Worm (Caenorhabditis elegans): ENCODE results near the gene H03A11.2.
A peak's percentile ranks its signal among the peaks of the same experiment; 100 is the strongest.

H03A11.2 gene

DNA sequence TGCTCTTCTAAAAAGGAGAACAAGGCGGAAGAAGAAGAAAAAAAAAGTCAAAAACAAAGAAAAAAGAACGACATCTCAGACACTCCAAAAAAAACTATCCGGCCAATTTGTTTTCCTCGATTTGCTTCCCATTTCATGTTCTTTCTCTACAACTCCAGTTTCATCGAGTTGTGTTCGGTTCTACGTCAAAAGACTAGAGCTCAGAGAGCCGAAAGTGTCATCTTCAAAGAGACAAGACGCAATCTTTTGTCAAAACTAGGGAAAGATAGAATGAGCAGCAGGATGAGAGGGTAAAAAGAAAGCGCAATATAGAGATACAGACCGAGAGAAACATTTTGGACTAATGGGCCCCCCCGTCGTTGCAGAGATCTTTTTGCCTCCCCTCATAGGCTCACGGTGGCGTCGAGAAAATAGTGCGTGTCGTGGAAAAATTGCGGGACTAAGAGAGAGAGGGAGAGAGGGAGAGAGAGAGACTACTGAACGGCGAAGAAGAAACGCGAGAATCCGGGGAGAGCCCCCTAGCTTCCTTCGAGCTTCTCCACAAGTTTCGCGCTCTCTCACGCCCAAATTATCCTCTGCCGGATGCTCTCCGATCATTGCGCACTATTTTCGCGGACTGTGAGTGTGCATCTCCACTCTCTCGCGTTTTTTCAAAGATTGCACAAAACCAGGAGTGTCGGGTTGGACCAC is 41.3 kb downstream of the H03A11.2 start (continued):
- TF ChIP-seq vab-7 (GFP tag; IDR thresholded peaks at IDR 0.05) (0 out of 2 replicates have a peak, but pooled peaks have one; percentile 12), ZK546.5 (tag; optimal IDR thresholded peaks at IDR 0.05) (no peak), lsy-2 (tag; optimal IDR thresholded peaks at IDR 0.05) (peak; percentile 17 to 30), aha-1 (tag) (peak; percentile 97), madf-9 (GFP tag; conservative IDR thresholded peaks at IDR 0.05) (no peak), gei-8 (GFP tag; optimal IDR thresholded peaks at IDR 0.05) (peak; percentile 47), spr-3 (GFP tag; optimal IDR thresholded peaks at IDR 0.05) (no peak), madf-5 (GFP tag; IDR thresholded peaks at IDR 0.05) (no peak), nhr-42 (GFP tag; IDR thresholded peaks at IDR 0.05) (no peak), duxl-1 (tag; optimal IDR thresholded peaks at IDR 0.05; ENCODE audit: poor library complexity) (no peak), zfp-3 (GFP tag; conservative IDR thresholded peaks at IDR 0.05) (no peak), lin-1 (GFP tag; IDR thresholded peaks at IDR 0.05) (no peak), mes-2 (tag; optimal IDR thresholded peaks at IDR 0.05; ENCODE audit: poor library complexity, severe bottlenecking) (peak; percentile 33), nhr-28 (tag; optimal IDR thresholded peaks at IDR 0.05) (no peak), zag-1 (tag; optimal IDR thresholded peaks at IDR 0.05) (no peak), nhr-10 (tag; optimal IDR thresholded peaks at IDR 0.05) (no peak), dmd-8 (GFP tag; IDR thresholded peaks at IDR 0.05) (no peak), D1046.2 (GFP tag; IDR thresholded peaks at IDR 0.05) (no peak), daf-12 (tag; optimal IDR thresholded peaks at IDR 0.05) (no peak), ZK337.2 (GFP tag; IDR thresholded peaks at IDR 0.05) (no peak), hif-1 (tag; optimal IDR thresholded peaks at IDR 0.05) (peak in 1 of 2 experiments; percentile 28), saeg-2 (GFP tag; IDR thresholded peaks at IDR 0.05) (no peak), zfp-2 (tag; optimal IDR thresholded peaks at IDR 0.05) (no peak), egl-43 (GFP tag; IDR thresholded peaks at IDR 0.05) (peak; percentile 76), jun-1 (tag; optimal IDR thresholded peaks at IDR 0.05) (no peak), unc-39 (tag; optimal IDR thresholded peaks at IDR 0.05) (no peak), hlh-11 (tag; optimal IDR thresholded peaks at IDR 0.05) (peak; percentile 78), cey-2 (tag; optimal IDR thresholded peaks at IDR 0.05; ENCODE audit: borderline replicate concordance, insufficient read depth) (no peak), hlh-30 (tag; optimal IDR thresholded peaks at IDR 0.05; ENCODE audit: insufficient read depth) (peak; percentile 11), aly-2 (tag; optimal IDR thresholded peaks at IDR 0.05) (no peak), daf-19 (GFP tag; conservative IDR thresholded peaks at IDR 0.05) (no peak), T20F7.1 (GFP tag; optimal IDR thresholded peaks at IDR 0.05) (no peak), lin-39 (tag; optimal IDR thresholded peaks at IDR 0.05) (no peak), nhr-48 (tag; optimal IDR thresholded peaks at IDR 0.05) (peak; percentile 32), ctbp-1 (GFP tag; IDR thresholded peaks at IDR 0.05) (peak; percentile 84), F49E8.2 (tag; optimal IDR thresholded peaks at IDR 0.05; ENCODE audit: borderline replicate concordance) (no peak), nhr-11 (tag; optimal IDR thresholded peaks at IDR 0.05) (peak; percentile 17), lir-3 (tag; optimal IDR thresholded peaks at IDR 0.05) (no peak), skn-1 (tag; optimal IDR thresholded peaks at IDR 0.05) (no peak), nhr-76 (tag; optimal IDR thresholded peaks at IDR 0.05) (no peak), F44E2.7 (GFP tag; IDR thresholded peaks at IDR 0.05) (no peak), nhr-77 (tag; optimal IDR thresholded peaks at IDR 0.05) (no peak), nhr-6 (tag; optimal IDR thresholded peaks at IDR 0.05) (no peak), Y5F2A.4 (GFP tag; optimal IDR thresholded peaks at IDR 0.05) (no peak), ceh-62 (tag; optimal IDR thresholded peaks at IDR 0.05) (no peak), egl-27 (tag; optimal IDR thresholded peaks at IDR 0.05) (no peak), mdl-1 (tag; optimal IDR thresholded peaks at IDR 0.05) (peak in 1 of 2 experiments; percentile 21), spr-1 (tag; optimal IDR thresholded peaks at IDR 0.05) (peak; percentile 5), mxl-2 (GFP tag; conservative IDR thresholded peaks at IDR 0.05) (no peak), lin-15B (tag; optimal IDR thresholded peaks at IDR 0.05) (no peak), ceh-82 (tag; optimal IDR thresholded peaks at IDR 0.05) (no peak)
